Fruit fly (Drosophila melanogaster) whole organism, wandering third instar larva: Measurements from ENCODE around the gene CG16781.

ENCODE experiments used
- Dif ChIP-seq: fragments of 200-275, 200-300 bp; sonication (Bioruptor generic); optimal IDR thresholded peaks from 2 replicates; lab custom pipeline; 2018; ENCODE audit warnings: missing biosample characterization, missing genetic modification characterization; ENCODE audit not compliant: partially characterized antibody
- N ChIP-seq: fragments of >200 bp; optimal IDR thresholded peaks from 2 replicates; lab custom pipeline; 2018; ENCODE audit warnings: missing biosample characterization, missing external identifiers, missing genetic modification characterization
- rgr ChIP-seq: fragments of 200-800 bp; sonication (Bioruptor generic); optimal IDR thresholded peaks from 3 replicates; lab custom pipeline; 2016; ENCODE audit warnings: missing biosample characterization, mild to moderate bottlenecking, missing genetic modification characterization
- tai ChIP-seq: sonication (Bioruptor generic); optimal IDR thresholded peaks from 2 replicates; lab custom pipeline; 2016; ENCODE audit warnings: missing biosample characterization, missing genetic modification characterization

dm6 chrX:3482119-3483014 lies 18.5 kb upstream of the CG16781 start, which contains the start of the genes CG10804 and CG10802:
- TF ChIP-seq rgr (GFP tag; lab: Kevin White, UChicago) (peak; percentile 83), tai (GFP tag; lab: Kevin White, UChicago) (peak; percentile 93), Dif (GFP tag; lab: Kevin White, UChicago) (no peak), N (GFP tag; lab: Kevin White, UChicago) (no peak)
